Worm (Caenorhabditis elegans): ENCODE data around the gene F52H2.3.

The F52H2.3 gene

DNA sequence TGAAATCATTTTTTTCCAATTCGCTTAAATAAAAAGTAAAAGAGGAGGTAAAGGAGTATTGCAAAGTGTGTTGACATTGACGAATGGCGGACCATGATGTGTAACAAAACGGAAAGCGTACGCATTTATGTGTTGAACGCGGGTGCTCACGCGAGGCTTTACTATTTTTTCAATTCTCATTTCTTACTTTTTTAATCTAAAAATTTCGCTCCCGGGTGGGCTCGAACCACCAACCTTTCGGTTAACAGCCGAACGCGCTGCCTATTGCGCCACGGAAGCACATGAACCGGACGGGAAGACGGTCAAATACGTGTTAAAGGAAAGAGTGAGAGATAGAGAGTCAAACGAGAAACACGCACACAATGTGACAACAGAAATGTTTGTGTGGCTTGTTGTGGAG is 8.5 kb upstream of the F52H2.3 start:
- TF ChIP-seq cog-1 (tag; optimal IDR thresholded peaks at IDR 0.05) = peak; percentile 91
- peak; percentile 90 for TF ChIP-seq ztf-29 (GFP tag; IDR thresholded peaks at IDR 0.05)
- TF ChIP-seq tab-1 (GFP tag; IDR thresholded peaks at IDR 0.05) = peak; percentile 91
- TF ChIP-seq T22C8.4 (GFP tag; IDR thresholded peaks at IDR 0.05) = peak; percentile 87
- peak; percentile 95 for TF ChIP-seq flt-1 (GFP tag; IDR thresholded peaks at IDR 0.05)
- TF ChIP-seq klf-2 (GFP tag; conservative IDR thresholded peaks at IDR 0.05) = peak; percentile 77
- peak; percentile 72 for TF ChIP-seq med-1 (GFP tag; optimal IDR thresholded peaks at IDR 0.05; ENCODE audit: insufficient read depth)
- TF ChIP-seq ztf-23 (GFP tag; IDR thresholded peaks at IDR 0.05) = peak; percentile 91
- TF ChIP-seq ref-1 (GFP tag; conservative IDR thresholded peaks at IDR 0.05) = peak; percentile 84

ce11 chrX:2548884-2549283 is 8.0 kb upstream of the F52H2.3 start, which contains the start of gene smvt-1:
smvt-1 (minus strand) TSS chrX:2548984.
- no peak for TF ChIP-seq klf-2 (GFP tag; conservative IDR thresholded peaks at IDR 0.05)

DNA sequence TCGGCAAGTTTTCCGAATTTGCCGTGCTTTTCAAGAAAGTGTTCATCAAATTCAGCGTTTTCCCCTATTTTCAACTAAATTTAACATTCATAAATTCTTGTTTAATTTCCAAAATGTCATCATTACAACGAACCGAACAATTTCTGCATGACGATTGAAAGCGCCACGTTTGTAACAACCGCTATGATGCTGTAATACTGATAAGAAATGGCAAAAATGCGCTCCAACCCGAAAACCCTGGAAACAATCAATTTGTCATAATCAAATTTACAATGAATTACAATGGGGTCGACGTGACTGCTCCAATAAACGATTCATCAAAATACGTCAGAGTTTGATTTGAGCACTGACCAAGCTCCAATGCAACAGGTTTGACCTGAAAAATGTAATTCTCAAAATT is 3.8 kb upstream of the F52H2.3 start:
- TF ChIP-seq klf-2 (GFP tag; conservative IDR thresholded peaks at IDR 0.05) = no peak
- no peak for TF ChIP-seq med-1 (GFP tag; optimal IDR thresholded peaks at IDR 0.05; ENCODE audit: insufficient read depth)
- no peak for TF ChIP-seq tab-1 (GFP tag; IDR thresholded peaks at IDR 0.05)
- no peak for TF ChIP-seq ztf-29 (GFP tag; IDR thresholded peaks at IDR 0.05)
- TF ChIP-seq ref-1 (GFP tag; conservative IDR thresholded peaks at IDR 0.05) = no peak
- TF ChIP-seq T22C8.4 (GFP tag; IDR thresholded peaks at IDR 0.05) = no peak
- TF ChIP-seq flt-1 (GFP tag; IDR thresholded peaks at IDR 0.05) = no peak
- TF ChIP-seq cog-1 (tag; optimal IDR thresholded peaks at IDR 0.05) = no peak
- TF ChIP-seq ztf-23 (GFP tag; IDR thresholded peaks at IDR 0.05) = no peak

DNA sequence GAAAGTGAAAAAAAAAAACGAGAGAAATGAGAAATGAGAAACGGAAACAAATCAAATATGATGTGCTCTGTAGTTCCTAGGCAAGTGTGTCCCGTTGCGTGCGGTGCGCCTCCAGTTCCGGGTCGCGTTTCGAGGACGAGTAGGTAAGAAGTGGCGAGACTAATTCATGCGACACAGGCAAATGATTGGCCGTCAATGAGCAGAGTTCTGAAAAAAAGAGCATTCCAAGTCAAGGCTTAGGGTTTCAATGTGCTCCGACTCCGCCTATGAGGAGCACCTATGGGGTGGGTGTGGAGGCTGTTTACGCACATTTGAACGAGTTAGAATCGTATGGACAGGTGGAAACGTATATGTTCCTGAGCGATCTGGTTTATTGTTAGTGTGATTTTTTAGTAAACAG is 2.5 kb upstream of the F52H2.3 start:
- TF ChIP-seq flt-1 (GFP tag; IDR thresholded peaks at IDR 0.05) = no peak
- TF ChIP-seq med-1 (GFP tag; optimal IDR thresholded peaks at IDR 0.05; ENCODE audit: insufficient read depth) = no peak
- TF ChIP-seq klf-2 (GFP tag; conservative IDR thresholded peaks at IDR 0.05) = no peak
- no peak for TF ChIP-seq ztf-29 (GFP tag; IDR thresholded peaks at IDR 0.05)
- TF ChIP-seq tab-1 (GFP tag; IDR thresholded peaks at IDR 0.05) = no peak
- no peak for TF ChIP-seq cog-1 (tag; optimal IDR thresholded peaks at IDR 0.05)
- TF ChIP-seq T22C8.4 (GFP tag; IDR thresholded peaks at IDR 0.05) = no peak
- TF ChIP-seq ztf-23 (GFP tag; IDR thresholded peaks at IDR 0.05) = no peak
- TF ChIP-seq ref-1 (GFP tag; conservative IDR thresholded peaks at IDR 0.05) = no peak

DNA sequence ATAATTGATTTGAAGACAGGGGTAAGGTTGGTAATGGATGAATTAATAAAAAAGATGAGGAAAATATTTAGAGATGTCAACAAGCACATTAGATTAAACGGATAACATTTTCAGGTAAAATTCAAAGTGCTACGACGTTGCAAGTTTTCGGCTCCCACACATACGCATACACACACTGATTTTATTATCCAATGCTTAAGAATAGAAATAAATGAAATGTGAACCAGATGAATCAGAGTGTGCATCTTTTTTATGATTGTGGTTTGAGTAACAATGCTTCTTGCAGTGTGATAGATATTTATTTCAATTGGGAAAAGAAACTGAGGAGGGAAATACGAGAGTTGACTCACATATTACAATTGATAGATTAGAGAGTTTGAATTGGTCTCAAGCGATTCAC is 2.1 kb downstream of the F52H2.3 start:
- TF ChIP-seq flt-1 (GFP tag; IDR thresholded peaks at IDR 0.05) = no peak

DNA sequence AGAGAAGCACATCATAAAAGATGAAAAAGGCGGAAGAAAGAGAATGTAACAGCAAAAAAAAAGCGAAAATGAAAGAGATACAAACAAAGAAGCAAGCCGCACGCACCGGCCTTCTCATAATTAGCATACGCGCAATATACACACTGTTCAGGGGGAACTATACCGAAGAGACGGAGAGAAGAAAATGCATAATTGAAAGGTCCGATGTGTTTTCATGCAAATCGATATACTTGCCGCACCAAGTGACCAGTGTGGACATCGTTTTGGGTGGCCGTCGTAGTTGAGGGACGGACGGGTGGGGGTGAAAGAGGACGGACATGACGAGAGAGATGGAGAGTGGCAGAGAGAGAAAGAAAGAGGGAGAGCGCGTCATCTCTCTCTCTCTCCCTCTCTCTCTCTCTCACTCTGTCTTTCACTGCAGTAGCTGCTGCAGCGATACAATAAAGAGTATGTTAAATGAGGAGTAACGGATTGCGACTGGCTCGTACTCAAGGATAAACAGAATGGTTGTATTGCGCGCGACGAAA is 4.5 kb downstream of the F52H2.3 start:
- TF ChIP-seq T22C8.4 (GFP tag; IDR thresholded peaks at IDR 0.05) (peak; percentile 78), flt-1 (GFP tag; IDR thresholded peaks at IDR 0.05) (peak; percentile 73), med-1 (GFP tag; optimal IDR thresholded peaks at IDR 0.05; ENCODE audit: insufficient read depth) (no peak), ztf-29 (GFP tag; IDR thresholded peaks at IDR 0.05) (peak; percentile 63; the same call in 1 of the 2 replicates), cog-1 (tag; optimal IDR thresholded peaks at IDR 0.05) (peak; percentile 96), ztf-23 (GFP tag; IDR thresholded peaks at IDR 0.05) (no peak), tab-1 (GFP tag; IDR thresholded peaks at IDR 0.05) (0 out of 2 replicates have a peak, but pooled peaks have one; percentile 17)

DNA sequence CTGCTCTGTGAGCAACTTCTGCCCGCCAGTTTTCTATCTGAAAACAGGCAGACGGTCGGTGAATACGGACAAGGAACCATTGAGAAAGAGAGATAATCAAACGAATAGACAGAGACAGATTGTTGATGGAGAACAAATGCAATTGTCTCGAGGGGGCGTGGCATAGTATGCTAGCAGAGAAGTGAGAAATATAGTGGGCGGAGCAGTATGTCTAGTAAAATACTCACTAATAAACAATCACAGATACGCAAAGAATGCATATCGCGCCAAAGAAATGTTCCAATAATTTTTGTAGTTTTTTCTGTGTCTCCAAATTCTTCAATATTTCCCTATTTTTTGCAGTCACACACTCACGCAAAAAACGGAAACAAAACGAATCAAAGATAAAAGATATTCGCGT is 8.5 kb downstream of the F52H2.3 start, which contains the start of gene tbc-12:
TSS of gene tbc-12 (minus strand) at position 101 of the 400 bp plus-strand sequence.
- TF ChIP-seq flt-1 (GFP tag; IDR thresholded peaks at IDR 0.05) (no peak), klf-2 (GFP tag; conservative IDR thresholded peaks at IDR 0.05) (no peak), T22C8.4 (GFP tag; IDR thresholded peaks at IDR 0.05) (no peak), ref-1 (GFP tag; conservative IDR thresholded peaks at IDR 0.05) (no peak), tab-1 (GFP tag; IDR thresholded peaks at IDR 0.05) (no peak), ztf-29 (GFP tag; IDR thresholded peaks at IDR 0.05) (no peak), cog-1 (tag; optimal IDR thresholded peaks at IDR 0.05) (no peak), med-1 (GFP tag; optimal IDR thresholded peaks at IDR 0.05; ENCODE audit: insufficient read depth) (no peak), ztf-23 (GFP tag; IDR thresholded peaks at IDR 0.05) (no peak)

DNA sequence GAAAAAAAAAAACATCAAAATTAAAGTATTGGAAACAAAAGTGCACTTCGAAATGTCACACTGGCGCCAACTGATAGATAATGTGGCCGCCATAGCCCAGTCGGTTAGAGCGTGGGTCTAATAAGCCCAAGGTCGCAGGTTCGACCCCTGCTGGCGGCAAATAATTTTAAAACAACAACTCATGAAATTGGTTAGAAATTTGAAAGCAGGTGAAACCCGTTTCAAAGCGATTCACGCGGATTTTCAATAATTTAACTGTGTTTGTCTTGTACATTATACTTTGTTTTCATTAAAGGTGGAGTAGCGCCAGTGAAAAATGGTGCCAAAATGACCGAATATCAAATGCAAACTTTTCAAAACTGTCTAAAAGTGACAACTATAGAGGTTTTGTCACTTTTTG is 9.6 kb downstream of the F52H2.3 start:
- TF ChIP-seq cog-1 (tag; optimal IDR thresholded peaks at IDR 0.05) (no peak), T22C8.4 (GFP tag; IDR thresholded peaks at IDR 0.05) (no peak), ztf-29 (GFP tag; IDR thresholded peaks at IDR 0.05) (no peak), med-1 (GFP tag; optimal IDR thresholded peaks at IDR 0.05; ENCODE audit: insufficient read depth) (no peak)

DNA sequence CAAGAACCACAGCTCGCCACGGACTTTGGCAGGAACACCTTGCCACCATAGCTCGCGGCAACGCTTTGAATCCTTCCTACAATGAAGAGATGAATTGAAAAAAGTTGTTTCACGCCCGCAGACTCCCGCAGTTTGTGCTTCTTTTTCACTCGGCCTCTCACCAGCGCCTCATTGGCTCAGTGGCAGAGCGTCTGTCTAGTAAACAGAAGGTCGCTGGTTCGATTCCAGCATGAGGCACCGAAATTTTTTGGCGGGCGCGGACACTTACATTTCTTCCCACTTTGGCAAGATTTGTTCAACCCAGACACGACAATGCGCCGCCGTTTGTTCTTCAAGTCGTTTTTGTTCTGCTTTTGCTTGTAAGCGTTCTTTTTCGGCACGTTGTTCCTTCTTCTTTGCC is 13.0 kb downstream of the F52H2.3 start:
- TF ChIP-seq ztf-23 (GFP tag; IDR thresholded peaks at IDR 0.05) (peak; percentile 62; the same call in 1 of the 2 replicates), tab-1 (GFP tag; IDR thresholded peaks at IDR 0.05) (0 out of 2 replicates have a peak, but pooled peaks have one; percentile 50), ztf-29 (GFP tag; IDR thresholded peaks at IDR 0.05) (peak; percentile 37; the same call in 1 of the 2 replicates), ref-1 (GFP tag; conservative IDR thresholded peaks at IDR 0.05) (no peak; the same call in 1 of the 2 replicates)

DNA sequence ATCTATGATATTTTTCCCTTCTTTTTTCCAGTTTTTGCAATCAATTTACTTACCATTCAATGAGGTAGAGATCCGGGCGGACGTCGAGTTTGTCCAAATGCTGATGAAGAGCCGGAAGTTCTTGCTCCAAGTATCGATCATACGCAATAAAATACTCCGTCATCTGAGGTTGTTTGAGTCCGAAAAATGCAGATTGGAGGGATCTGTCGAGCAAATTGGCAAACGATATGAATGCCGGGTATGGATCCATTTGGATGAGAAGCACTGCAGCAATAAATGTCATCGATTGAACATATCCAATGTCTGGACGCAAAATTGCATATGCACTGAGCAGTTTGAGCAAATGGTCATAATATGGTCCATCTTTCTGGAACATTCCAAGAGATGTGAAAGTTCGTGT is 13.7 kb downstream of the F52H2.3 start:
- TF ChIP-seq T22C8.4 (GFP tag; IDR thresholded peaks at IDR 0.05) = no peak

ce11 chrX:2526078-2526477 is 14.8 kb downstream of the F52H2.3 start:
- no peak for TF ChIP-seq klf-2 (GFP tag; conservative IDR thresholded peaks at IDR 0.05)
- TF ChIP-seq cog-1 (tag; optimal IDR thresholded peaks at IDR 0.05) = no peak
- TF ChIP-seq tab-1 (GFP tag; IDR thresholded peaks at IDR 0.05) = no peak
- TF ChIP-seq flt-1 (GFP tag; IDR thresholded peaks at IDR 0.05) = no peak
- TF ChIP-seq med-1 (GFP tag; optimal IDR thresholded peaks at IDR 0.05; ENCODE audit: insufficient read depth) = no peak
- no peak for TF ChIP-seq ztf-29 (GFP tag; IDR thresholded peaks at IDR 0.05)
- no peak for TF ChIP-seq T22C8.4 (GFP tag; IDR thresholded peaks at IDR 0.05)
- TF ChIP-seq ref-1 (GFP tag; conservative IDR thresholded peaks at IDR 0.05) = no peak
- no peak for TF ChIP-seq ztf-23 (GFP tag; IDR thresholded peaks at IDR 0.05)
